Worm (Caenorhabditis elegans): ENCODE measurements around the gene ppk-3.

Gene ppk-3

DNA sequence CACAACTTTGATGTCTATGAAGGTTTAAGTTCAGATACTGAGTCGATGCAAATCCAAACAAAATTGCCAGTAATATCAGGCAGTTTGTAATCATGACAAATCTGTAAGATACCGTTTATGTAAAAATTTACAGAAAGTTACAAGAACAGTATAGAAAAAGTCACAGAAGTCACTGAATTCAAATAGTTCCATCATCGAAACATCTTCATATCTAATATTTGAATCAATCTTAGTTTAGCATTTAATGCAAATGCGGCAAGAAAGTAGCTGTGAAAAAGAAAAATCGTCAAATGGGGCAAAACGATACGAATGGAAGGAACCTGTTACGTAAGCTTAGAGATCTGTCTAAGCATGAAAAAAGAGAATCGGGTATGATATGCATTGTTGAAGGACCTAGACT lies 32.3 kb downstream of the ppk-3 start, which contains the start of gene gmap-2 (continued):
- no peak for TF ChIP-seq mel-28 (tag; optimal IDR thresholded peaks at IDR 0.05; ENCODE audit: borderline replicate concordance)
- TF ChIP-seq akir-1 (GFP tag; optimal IDR thresholded peaks at IDR 0.05): no peak
- TF ChIP-seq F57C9.4 (tag; optimal IDR thresholded peaks at IDR 0.05): no peak
- no peak for TF ChIP-seq ama-1 (optimal IDR thresholded peaks at IDR 0.05)
- TF ChIP-seq ama-1 (GFP tag; optimal IDR thresholded peaks at IDR 0.05): no peak

DNA sequence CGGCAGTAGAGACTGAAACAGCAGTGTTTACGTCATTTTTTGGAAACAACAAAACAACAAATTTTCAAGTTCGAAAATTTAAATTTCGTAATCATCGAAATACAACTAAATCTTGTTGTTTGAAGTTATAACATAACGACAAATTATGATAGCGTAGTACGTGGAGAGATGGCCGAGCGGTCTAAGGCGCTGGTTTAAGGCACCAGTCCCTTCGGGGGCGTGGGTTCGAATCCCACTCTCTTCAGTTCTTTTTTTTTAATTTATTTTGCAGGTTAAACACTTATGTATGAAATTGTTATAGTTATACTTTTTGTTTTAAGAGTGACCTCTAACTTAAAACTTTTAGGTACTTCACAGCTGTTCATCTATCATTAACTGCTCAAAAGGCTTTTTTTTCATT lies 33.1 kb downstream of the ppk-3 start:
- TF ChIP-seq Y67H2A.10 (GFP tag; conservative IDR thresholded peaks at IDR 0.05) (no peak), zfh-2 (GFP tag; conservative IDR thresholded peaks at IDR 0.05) (no peak), ceh-100 (GFP tag; IDR thresholded peaks at IDR 0.05) (no peak), ceh-40 (GFP tag; IDR thresholded peaks at IDR 0.05) (no peak), sptf-2 (GFP tag; optimal IDR thresholded peaks at IDR 0.05) (no peak), let-526 (GFP tag; IDR thresholded peaks at IDR 0.05) (no peak), him-1 (tag; optimal IDR thresholded peaks at IDR 0.05) (peak; percentile 66), lag-1 (GFP tag; IDR thresholded peaks at IDR 0.05) (no peak), repo-1 (tag; optimal IDR thresholded peaks at IDR 0.05) (no peak), B0336.3 (GFP tag; IDR thresholded peaks at IDR 0.05) (no peak), nhr-90 (tag; optimal IDR thresholded peaks at IDR 0.05) (no peak), dpl-1 (GFP tag; optimal IDR thresholded peaks at IDR 0.05) (no peak), ama-1 (optimal IDR thresholded peaks at IDR 0.05) (no peak), ama-1 (GFP tag; optimal IDR thresholded peaks at IDR 0.05) (no peak), mes-4 (tag; optimal IDR thresholded peaks at IDR 0.05) (peak; percentile 16), lin-35 (GFP tag; optimal IDR thresholded peaks at IDR 0.05) (no peak), pbrm-1 (GFP tag; IDR thresholded peaks at IDR 0.05) (peak; percentile 68), ccch-3 (GFP tag; optimal IDR thresholded peaks at IDR 0.05) (no peak), zim-3 (tag; optimal IDR thresholded peaks at IDR 0.05) (no peak), efl-1 (GFP tag; optimal IDR thresholded peaks at IDR 0.05) (no peak), ceh-27 (GFP tag; optimal IDR thresholded peaks at IDR 0.05) (no peak), C06A6.2 (GFP tag; conservative IDR thresholded peaks at IDR 0.05) (no peak), sdz-38 (tag; optimal IDR thresholded peaks at IDR 0.05) (no peak), akir-1 (GFP tag; optimal IDR thresholded peaks at IDR 0.05) (no peak), B0261.1 (tag; optimal IDR thresholded peaks at IDR 0.05) (peak; percentile 70), madf-10 (tag; optimal IDR thresholded peaks at IDR 0.05) (no peak), aptf-2 (GFP tag; conservative IDR thresholded peaks at IDR 0.05) (no peak), ceh-79 (tag; optimal IDR thresholded peaks at IDR 0.05) (no peak), lsy-27 (tag; optimal IDR thresholded peaks at IDR 0.05; ENCODE audit: borderline replicate concordance, insufficient read depth) (no peak), hmg-1.2 (GFP tag; IDR thresholded peaks at IDR 0.05) (no peak; the same call in 1 of the 2 replicates), snpc-1.3 (tag; optimal IDR thresholded peaks at IDR 0.05; ENCODE audit: insufficient read depth) (peak; percentile 66), somi-1 (GFP tag; optimal IDR thresholded peaks at IDR 0.05) (no peak), aptf-3 (GFP tag; IDR thresholded peaks at IDR 0.05) (no peak), attf-6 (GFP tag; IDR thresholded peaks at IDR 0.05) (no peak), T07F8.4 (tag; optimal IDR thresholded peaks at IDR 0.05) (peak; percentile 16), dox-1 (GFP tag; IDR thresholded peaks at IDR 0.05) (no peak), ztf-18 (tag; optimal IDR thresholded peaks at IDR 0.05) (no peak), madf-6 (GFP tag; IDR thresholded peaks at IDR 0.05) (no peak), snpc-4 (GFP tag; optimal IDR thresholded peaks at IDR 0.05) (peak; percentile 43), snpc-4 (tag; optimal IDR thresholded peaks at IDR 0.05) (no peak), snpc-3.4 (tag; optimal IDR thresholded peaks at IDR 0.05) (peak; percentile 64), chd-7 (tag; optimal IDR thresholded peaks at IDR 0.05) (no peak), dpff-1 (tag; optimal IDR thresholded peaks at IDR 0.05) (no peak), F10E7.11 (tag; optimal IDR thresholded peaks at IDR 0.05) (no peak), ztf-25 (GFP tag; IDR thresholded peaks at IDR 0.05) (peak; percentile 73; the same call in 1 of the 2 replicates), egrh-3 (GFP tag; IDR thresholded peaks at IDR 0.05) (peak; percentile 37; the same call in 1 of the 2 replicates)

Data from whole organism, young adult.